Worm (Caenorhabditis elegans) whole organism, early embryonic: Measurements from ENCODE around the gene fbxc-42.
"Not testable (repeated sequence)": the region's sequence is repeated elsewhere in the genome, so short reads cannot be mapped to it uniquely, and the experiment has no call there.

Source experiments
- B0310.2 ChIP-seq: sonication (generic microtip); optimal IDR thresholded peaks from 2 replicates; lab custom pipeline; 2016; ENCODE audit warnings: mild to moderate bottlenecking, missing genetic modification characterization, missing compliant biosample characterization
- F13C5.2 ChIP-seq: sonication (generic microtip); optimal IDR thresholded peaks from 2 replicates; lab custom pipeline; 2017; ENCODE audit warnings: mild to moderate bottlenecking, missing genetic modification characterization, inconsistent platforms, missing compliant biosample characterization
- aly-1 ChIP-seq: sonication (generic microtip); optimal IDR thresholded peaks from 2 replicates; lab custom pipeline; 2016; ENCODE audit warnings: missing genetic modification characterization, missing compliant biosample characterization
- ama-1 ChIP-seq: fragments of 150-350 bp; optimal IDR thresholded peaks from 2 replicates; lab custom pipeline; 2014
- ceh-13 ChIP-seq: fragments of 200-800 bp; sonication (Bioruptor generic); optimal IDR thresholded peaks from 2 replicates; lab custom pipeline; 2018; ENCODE audit warnings: mild to moderate bottlenecking, missing genetic modification characterization, missing compliant biosample characterization
- ceh-36 ChIP-seq: sonication (generic microtip); optimal IDR thresholded peaks from 2 replicates; lab custom pipeline; 2016; ENCODE audit warnings: missing genetic modification characterization, inconsistent platforms, missing compliant biosample characterization
- ets-7 ChIP-seq: sonication (generic microtip); optimal IDR thresholded peaks from 2 replicates; lab custom pipeline; 2016; ENCODE audit warnings: missing genotype, missing genetic modification characterization, missing compliant biosample characterization
- flt-1 ChIP-seq: fragments of 200-800 bp; sonication (Bioruptor generic); IDR thresholded peaks from 2 replicates; pipeline ENCODE4 v1.3.6; 2022; ENCODE audit warnings: missing genetic modification characterization, missing compliant biosample characterization
- hmbx-1 ChIP-seq: sonication (generic microtip); optimal IDR thresholded peaks from 2 replicates; lab custom pipeline; 2016; ENCODE audit warnings: mild to moderate bottlenecking, missing genetic modification characterization, missing compliant biosample characterization
- hmg-4 ChIP-seq: fragments of 200-800 bp; sonication (Bioruptor generic); optimal IDR thresholded peaks from 2 replicates; lab custom pipeline; 2018; ENCODE audit warnings: mild to moderate bottlenecking, missing genetic modification characterization, missing compliant biosample characterization
- hnd-1 ChIP-seq: sonication (generic microtip); optimal IDR thresholded peaks from 2 replicates; lab custom pipeline; 2016; ENCODE audit warnings: missing genetic modification characterization, missing compliant biosample characterization
- pes-1 ChIP-seq: fragments of 200-800 bp; sonication (Bioruptor generic); IDR thresholded peaks from 2 replicates; pipeline ENCODE4 v1.3.6; 2022; ENCODE audit warnings: missing genetic modification reagents, missing genetic modification characterization, missing compliant biosample characterization
- scrt-1 ChIP-seq: fragments of 200-800 bp; sonication (Bioruptor generic); IDR thresholded peaks from 2 replicates; pipeline ENCODE4 v1.3.6; 2022; ENCODE audit warnings: missing genetic modification characterization, missing compliant biosample characterization
- sea-1 ChIP-seq: fragments of 200-800 bp; sonication (Bioruptor generic); conservative IDR thresholded peaks from 2 replicates; pipeline ENCODE4 v1.3.6; 2022; ENCODE audit warnings: missing genetic modification characterization, missing compliant biosample characterization
- tbx-11 ChIP-seq: fragments of 200-800 bp; sonication (Bioruptor generic); IDR thresholded peaks from 2 replicates; pipeline ENCODE4 v1.3.6; 2022; ENCODE audit warnings: missing genetic modification characterization, missing compliant biosample characterization
- tbx-37 ChIP-seq: fragments of 200-800 bp; sonication (Bioruptor generic); conservative IDR thresholded peaks from 2 replicates; pipeline ENCODE4 v1.3.6; 2022; ENCODE audit warnings: missing genetic modification reagents, missing genetic modification characterization, missing compliant biosample characterization
- tra-4 ChIP-seq: sonication (generic microtip); optimal IDR thresholded peaks from 2 replicates; lab custom pipeline; 2017; ENCODE audit warnings: missing genetic modification characterization, missing compliant biosample characterization

fbxc-42 gene

ce11 chrII:994231-994630 is 2.8 kb downstream of the fbxc-42 start, which contains the start of gene F45D11.7:
TSS of gene F45D11.7 (plus strand) at chrII:994531.
- not testable (repeated sequence) for TF ChIP-seq scrt-1 (GFP tag; lab: Robert Waterston, UW); hmg-4 (GFP tag; lab: Kevin White, UChicago); F13C5.2 (tag; lab: Kevin White, UChicago)

ce11 chrII:996112-996511 is 4.7 kb downstream of the fbxc-42 start, which contains the start of gene F45D11.11:
TSS of gene F45D11.11 (minus strand) at chrII:996212.
- not testable (repeated sequence) for TF ChIP-seq tbx-11 (GFP tag; lab: Robert Waterston, UW); B0310.2; F13C5.2 (tag; lab: Kevin White, UChicago)

- TF ChIP-seq flt-1 (GFP tag; lab: Robert Waterston, UW) (no peak), hnd-1 (tag; lab: Kevin White, UChicago) (no peak), F13C5.2 (tag; lab: Kevin White, UChicago) (no peak), ama-1 (lab: Kevin White, UChicago) (no peak), ceh-36 (tag; lab: Kevin White, UChicago) (no peak), ets-7 (tag; lab: Kevin White, UChicago) (no peak), hmg-4 (GFP tag; lab: Kevin White, UChicago) (no peak)
Measured at ce11 chrII:999493-999892, 8.1 kb downstream of the fbxc-42 start, which contains the start of gene fbxb-29. TSS of gene fbxb-29 (minus strand) at chrII:999593.

DNA sequence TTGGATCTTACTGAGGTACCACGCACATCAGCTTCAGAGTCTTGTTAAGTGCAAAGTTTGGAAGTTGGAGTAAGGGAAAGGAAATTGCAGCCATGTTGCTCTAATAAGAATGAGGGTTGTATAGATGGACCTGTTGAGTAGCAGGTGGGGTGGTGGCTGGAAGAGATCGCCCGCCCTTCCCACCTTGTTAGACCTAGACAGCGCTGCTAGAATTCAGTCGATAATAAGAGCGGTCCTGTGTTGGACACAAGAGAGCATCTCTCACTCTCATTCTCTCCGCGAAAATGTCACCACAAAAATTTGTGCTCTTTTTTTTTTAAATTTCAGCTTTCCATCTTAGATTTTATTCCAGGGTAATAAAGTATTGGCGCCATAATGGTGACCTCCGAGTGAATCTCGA is 10.0 kb downstream of the fbxc-42 start, which contains the start of the genes fbxb-30 and F45D11.5:
TSS of gene fbxb-30 (minus strand) at position 101 of the 400 bp plus-strand sequence.
TSS of gene F45D11.5 (plus strand) at position 352 of the 400 bp plus-strand sequence.
- TF ChIP-seq ama-1 (lab: Kevin White, UChicago) (no peak), hmg-4 (GFP tag; lab: Kevin White, UChicago) (no peak), pes-1 (GFP tag; lab: Robert Waterston, UW) (no peak), hmbx-1 (tag; lab: Kevin White, UChicago) (no peak), tra-4 (no peak), ceh-36 (tag; lab: Kevin White, UChicago) (no peak), hnd-1 (tag; lab: Kevin White, UChicago) (no peak), tbx-37 (GFP tag; lab: Robert Waterston, UW) (no peak), flt-1 (GFP tag; lab: Robert Waterston, UW) (no peak), sea-1 (GFP tag; lab: Robert Waterston, UW) (no peak), scrt-1 (GFP tag; lab: Robert Waterston, UW) (no peak), F13C5.2 (tag; lab: Kevin White, UChicago) (no peak), ceh-13 (GFP tag; lab: Kevin White, UChicago) (no peak), aly-1 (no peak), tbx-11 (GFP tag; lab: Robert Waterston, UW) (no peak), ets-7 (tag; lab: Kevin White, UChicago) (no peak), B0310.2 (no peak)

- not testable (repeated sequence) for TF ChIP-seq flt-1, tbx-11, pes-1 (GFP tag; lab: Robert Waterston, UW)
Measured at ce11 chrII:1006375-1006774, 15.0 kb downstream of the fbxc-42 start, which contains the start of gene F45D11.14. TSS of gene F45D11.14 (minus strand) at chrII:1006475.

- not testable (repeated sequence) for TF ChIP-seq ama-1 (lab: Kevin White, UChicago); aly-1; scrt-1 (GFP tag; lab: Robert Waterston, UW)
Measured at ce11 chrII:1024684-1025083, 33.3 kb downstream of the fbxc-42 start, which contains the start of gene btb-11. TSS of gene btb-11 (minus strand) at chrII:1024784.

ce11 chrII:1026670-1027069 is 35.3 kb downstream of the fbxc-42 start, which contains the start of gene M01D1.12:
TSS of gene M01D1.12 (plus strand) at chrII:1026970.
- TF ChIP-seq F13C5.2 (tag; lab: Kevin White, UChicago): no peak
- no peak for TF ChIP-seq hnd-1 (tag; lab: Kevin White, UChicago)
- TF ChIP-seq B0310.2: no peak
- TF ChIP-seq ama-1 (lab: Kevin White, UChicago): no peak
- no peak for TF ChIP-seq aly-1
- TF ChIP-seq flt-1 (GFP tag; lab: Robert Waterston, UW): no peak
- no peak for TF ChIP-seq ceh-13 (GFP tag; lab: Kevin White, UChicago)
- no peak for TF ChIP-seq ceh-36 (tag; lab: Kevin White, UChicago)
- no peak for TF ChIP-seq scrt-1 (GFP tag; lab: Robert Waterston, UW)

ce11 chrII:1028602-1029001 is 37.2 kb downstream of the fbxc-42 start, which contains the start of gene math-34:
TSS of gene math-34 (plus strand) at chrII:1028972.
- TF ChIP-seq pes-1 (GFP tag; lab: Robert Waterston, UW): no peak
- no peak for TF ChIP-seq hmbx-1 (tag; lab: Kevin White, UChicago)
- no peak for TF ChIP-seq hmg-4 (GFP tag; lab: Kevin White, UChicago)
- TF ChIP-seq sea-1 (GFP tag; lab: Robert Waterston, UW): no peak
- TF ChIP-seq tbx-37 (GFP tag; lab: Robert Waterston, UW): no peak
- TF ChIP-seq scrt-1 (GFP tag; lab: Robert Waterston, UW): no peak
- no peak for TF ChIP-seq tra-4
- TF ChIP-seq tbx-11 (GFP tag; lab: Robert Waterston, UW): no peak
